Worm (Caenorhabditis elegans) whole organism, L1 larva: ENCODE data around the gene ifg-1.

Source experiments
- C34B4.2 ChIP-seq: sonication (generic microtip); optimal IDR thresholded peaks from 2 replicates; lab custom pipeline; 2017; ENCODE audit warnings: mild to moderate bottlenecking, missing genetic modification characterization, missing compliant biosample characterization
- aha-1 ChIP-seq: fragments of 150-350 bp; optimal IDR thresholded peaks from 2 replicates; lab custom pipeline; 2014; ENCODE audit warnings: missing biosample characterization, missing genetic modification characterization
- blmp-1 ChIP-seq: fragments of 150-350 bp; optimal IDR thresholded peaks from 2 replicates; lab custom pipeline; 2014; ENCODE audit warnings: missing biosample characterization, missing genetic modification characterization
- ceh-63 ChIP-seq: fragments of 200-800 bp; sonication (Bioruptor generic); optimal IDR thresholded peaks from 2 replicates; lab custom pipeline; 2018; ENCODE audit warnings: mild to moderate bottlenecking, missing genetic modification characterization, missing compliant biosample characterization
- ceh-88 ChIP-seq: fragments of 200-800 bp; sonication (Bioruptor generic); IDR thresholded peaks from 2 replicates; pipeline ENCODE4 v1.3.6; 2022; ENCODE audit warnings: missing genetic modification characterization, missing compliant biosample characterization
- efl-1 ChIP-seq, 4 experiments: fragments of 150-350 bp; optimal IDR thresholded peaks in 3 of 4; peaks in 1 of 4; 1 replicate in 1 of 4; 2 replicates in 3 of 4; lab custom pipeline; 2014; ENCODE audit warnings: missing biosample characterization in 2 of 4, missing genetic modification characterization in 2 of 4, missing genetic modification reagents in 2 of 4
- efl-3 ChIP-seq: fragments of 200-800 bp; sonication (Bioruptor generic); optimal IDR thresholded peaks from 2 replicates; lab custom pipeline; 2018; ENCODE audit warnings: mild to moderate bottlenecking, missing genetic modification characterization, missing compliant biosample characterization
- egl-27 ChIP-seq, 2 experiments: fragments of 150-350 bp in 1 of 2; sonication (generic microtip); optimal IDR thresholded peaks; 3 replicates each; lab custom pipeline; 2017 to 2018; ENCODE audit warnings: missing biosample characterization in 2 of 2, missing genetic modification characterization in 2 of 2, missing genetic modification reagents in 2 of 2
- elt-2 ChIP-seq: sonication (generic microtip); optimal IDR thresholded peaks from 2 replicates; lab custom pipeline; 2016; ENCODE audit warnings: missing genetic modification characterization, mild to moderate bottlenecking, inconsistent platforms, missing compliant biosample characterization, missing genetic modification reagents
- elt-3 ChIP-seq, 6 experiments: fragments of 150-350 bp in 1 of 6; sonication (generic microtip); optimal IDR thresholded peaks; 2 replicates each; lab custom pipeline; 2017 to 2018; ENCODE audit warnings: missing biosample characterization in 6 of 6, missing genetic modification characterization in 6 of 6, inconsistent platforms in 1 of 6
- ets-5 ChIP-seq: fragments of 200-800 bp; sonication (Bioruptor generic); IDR thresholded peaks from 2 replicates; pipeline ENCODE4 v1.3.6; 2022; ENCODE audit warnings: missing genetic modification characterization, missing compliant biosample characterization
- fkh-10 ChIP-seq: sonication (generic microtip); optimal IDR thresholded peaks from 2 replicates; lab custom pipeline; 2017; ENCODE audit warnings: missing biosample characterization, missing genetic modification reagents, missing genetic modification characterization
- hpl-2 ChIP-seq: fragments of 150-350 bp; optimal IDR thresholded peaks from 2 replicates; lab custom pipeline; 2014; ENCODE audit warnings: missing biosample characterization, missing genetic modification reagents, missing genetic modification characterization
- jun-1 ChIP-seq: fragments of 150-350 bp; optimal IDR thresholded peaks from 2 replicates; lab custom pipeline; 2014; ENCODE audit warnings: missing biosample characterization, missing genetic modification reagents, missing genetic modification characterization
- lin-14 ChIP-seq: fragments of 200-800 bp; sonication (Bioruptor generic); optimal IDR thresholded peaks from 2 replicates; lab custom pipeline; 2018; ENCODE audit warnings: mild to moderate bottlenecking, missing genetic modification characterization, moderate library complexity, missing compliant biosample characterization
- lin-15B ChIP-seq: fragments of 150-350 bp; sonication (generic microtip); optimal IDR thresholded peaks from 3 replicates; lab custom pipeline; 2014; ENCODE audit warnings: missing biosample characterization, missing genetic modification characterization
- lin-35 ChIP-seq, 2 experiments: fragments of 150-350 bp; optimal IDR thresholded peaks; 2 replicates each; lab custom pipeline; 2014; ENCODE audit warnings: missing biosample characterization in 2 of 2, missing genetic modification characterization in 2 of 2, missing genetic modification reagents in 2 of 2
- mep-1 ChIP-seq: fragments of 150-350 bp; optimal IDR thresholded peaks from 2 replicates; lab custom pipeline; 2014; ENCODE audit warnings: missing biosample characterization, missing genetic modification characterization
- nhr-19 ChIP-seq: fragments of 200-800 bp; sonication (Bioruptor generic); conservative IDR thresholded peaks from 2 replicates; pipeline ENCODE4 v1.3.6; 2022; ENCODE audit warnings: missing genetic modification characterization, missing compliant biosample characterization
- nhr-237 ChIP-seq: fragments of 150-350 bp; optimal IDR thresholded peaks from 2 replicates; lab custom pipeline; 2014; ENCODE audit warnings: missing biosample characterization, missing genetic modification characterization
- nhr-47 ChIP-seq: sonication (generic microtip); optimal IDR thresholded peaks from 2 replicates; lab custom pipeline; 2016; ENCODE audit warnings: mild to moderate bottlenecking, missing genetic modification characterization, moderate library complexity, missing compliant biosample characterization
- nhr-76 ChIP-seq: sonication (generic microtip); optimal IDR thresholded peaks from 2 replicates; lab custom pipeline; 2017; ENCODE audit warnings: missing biosample characterization, missing genetic modification characterization
- nhr-77 ChIP-seq: fragments of 150-350 bp; optimal IDR thresholded peaks from 2 replicates; lab custom pipeline; 2014; ENCODE audit warnings: missing biosample characterization, missing genetic modification characterization
- nhr-90 ChIP-seq: sonication (generic microtip); optimal IDR thresholded peaks from 2 replicates; lab custom pipeline; 2016; ENCODE audit warnings: mild to moderate bottlenecking, missing genetic modification characterization, missing compliant biosample characterization; ENCODE audit not compliant: poor library complexity
- pqm-1 ChIP-seq: sonication (generic microtip); optimal IDR thresholded peaks from 3 replicates; lab custom pipeline; 2017; ENCODE audit warnings: missing biosample characterization, missing genetic modification characterization
- skn-1 ChIP-seq: fragments of 150-350 bp; optimal IDR thresholded peaks from 2 replicates; lab custom pipeline; 2014; ENCODE audit warnings: missing biosample characterization, missing genetic modification characterization
- tbx-2 ChIP-seq: sonication (generic microtip); optimal IDR thresholded peaks from 2 replicates; lab custom pipeline; 2016; ENCODE audit warnings: missing genetic modification characterization, missing compliant biosample characterization
- unc-130 ChIP-seq: fragments of 150-350 bp; optimal IDR thresholded peaks from 2 replicates; lab custom pipeline; 2017; ENCODE audit warnings: missing biosample characterization, missing genetic modification characterization, inconsistent platforms
- unc-30 ChIP-seq: sonication (generic microtip); optimal IDR thresholded peaks from 2 replicates; lab custom pipeline; 2017; ENCODE audit warnings: missing biosample characterization, missing genetic modification characterization
- unc-62 ChIP-seq: fragments of 150-350 bp; optimal IDR thresholded peaks from 2 replicates; lab custom pipeline; 2014; ENCODE audit warnings: missing biosample characterization, missing genetic modification reagents, missing genetic modification characterization
- zip-4 ChIP-seq: fragments of 200-800 bp; sonication (Bioruptor generic); optimal IDR thresholded peaks from 2 replicates; lab custom pipeline; 2018; ENCODE audit warnings: mild to moderate bottlenecking, missing genetic modification characterization, moderate library complexity, missing compliant biosample characterization

Gene ifg-1

DNA sequence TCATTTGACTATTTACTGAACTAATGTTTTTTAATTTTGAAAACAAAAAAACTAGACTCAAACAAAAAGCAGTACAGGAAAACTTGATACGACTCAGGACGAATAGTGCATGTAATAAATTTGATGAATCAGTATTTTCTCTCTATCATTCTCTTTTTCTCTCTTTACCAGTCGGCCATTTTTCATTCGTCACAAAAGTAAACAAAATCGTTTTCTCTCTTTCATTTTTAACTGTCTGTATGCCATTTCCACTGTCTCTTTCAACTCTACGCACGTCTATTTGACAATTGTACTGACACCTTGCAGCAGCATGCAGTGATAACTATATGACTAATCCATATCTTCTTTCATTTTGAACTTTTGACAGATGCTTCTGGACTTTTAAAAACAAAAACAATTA, 31.7 kb downstream of the ifg-1 start, which contains the start of the genes F35C11.2 and F35C11.4:
Gene F35C11.2 (minus strand): TSS at position 90 of the 400 bp plus-strand sequence.
Gene F35C11.4 (plus strand): TSS at position 260 of the 400 bp plus-strand sequence.
- no peak for TF ChIP-seq nhr-47 (tag; lab: Kevin White, UChicago)
- TF ChIP-seq jun-1 = no peak
- TF ChIP-seq efl-1 (optimal IDR thresholded peaks at IDR 0.05; lab: Kevin White, UChicago) = no peak
- TF ChIP-seq efl-1 (GFP tag; optimal IDR thresholded peaks at IDR 0.05 in 1 of 2; lab: Kevin White, UChicago) = peak in 1 of 2 experiments; percentile 85
- peak in 1 of 2 experiments; percentile 17 for TF ChIP-seq lin-35 (GFP tag; optimal IDR thresholded peaks at IDR 0.05; lab: Kevin White, UChicago)
- TF ChIP-seq unc-130 (tag; lab: Kevin White, UChicago) = no peak
- peak; percentile 60 for TF ChIP-seq elt-2 (tag; lab: Kevin White, UChicago)
- peak; percentile 1 for TF ChIP-seq lin-14
- TF ChIP-seq unc-62 = no peak
- no peak for TF ChIP-seq ets-5 (GFP tag; lab: Robert Waterston, UW)
- no peak for TF ChIP-seq fkh-10 (GFP tag; lab: Kevin White, UChicago)

DNA sequence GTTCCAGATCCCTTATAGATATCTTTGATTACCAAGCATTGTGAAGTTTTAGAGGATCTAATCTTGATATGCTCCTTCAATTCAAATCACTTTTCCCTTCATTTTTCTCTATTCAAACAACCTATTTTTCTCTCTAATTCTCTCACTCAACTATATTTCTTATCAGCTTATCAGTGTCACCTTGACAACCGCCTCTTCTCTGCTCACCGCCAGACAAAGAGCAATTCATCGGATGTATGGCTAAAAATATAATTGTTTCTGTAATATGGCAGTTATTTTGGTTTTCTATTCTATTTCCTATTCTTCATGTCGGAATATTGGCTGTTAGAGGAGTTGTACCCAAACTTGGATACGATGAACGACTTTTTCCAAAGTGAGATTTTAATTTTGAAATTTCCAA, 32.7 kb downstream of the ifg-1 start:
- TF ChIP-seq lin-14 (no peak), nhr-19 (GFP tag; lab: Robert Waterston, UW) (no peak), elt-2 (tag; lab: Kevin White, UChicago) (peak; percentile 36)

DNA sequence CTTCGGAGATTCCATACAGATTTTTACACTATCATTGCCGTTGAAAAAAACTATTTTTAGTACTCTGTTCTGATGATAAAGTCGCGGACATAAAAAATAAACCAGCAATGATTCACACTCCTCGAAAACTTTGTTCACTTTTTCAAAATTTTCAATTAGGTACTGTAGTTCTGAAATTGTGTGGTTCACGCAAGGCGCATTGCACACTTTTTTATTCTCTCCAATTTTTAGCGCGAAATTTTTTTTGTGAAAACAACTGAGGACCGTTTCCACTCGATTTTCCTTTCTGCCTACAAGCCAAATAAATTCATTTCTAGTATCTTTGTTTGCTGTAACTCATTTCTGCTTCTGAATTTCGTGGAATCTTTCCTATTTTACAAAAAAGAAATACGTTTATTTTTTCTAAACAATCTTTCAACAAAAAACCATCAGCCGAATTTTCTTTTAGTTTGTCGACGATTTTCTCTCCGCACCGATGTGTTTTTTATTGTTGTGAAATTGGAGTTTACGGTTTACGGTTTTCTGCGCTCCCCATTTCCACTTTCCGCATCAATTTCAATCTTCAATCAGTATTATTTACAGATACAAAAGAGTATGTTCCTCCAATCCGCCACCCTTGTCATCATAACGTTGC, 36.3 kb downstream of the ifg-1 start, which contains the start of gene F35C11.5:
Gene F35C11.5 (plus strand): TSS at position 584 of the 634 bp plus-strand sequence.
- TF ChIP-seq tbx-2 (tag; lab: Kevin White, UChicago) (no peak), ets-5 (GFP tag; lab: Robert Waterston, UW) (no peak), efl-3 (GFP tag; lab: Kevin White, UChicago) (no peak), nhr-77 (tag; lab: Kevin White, UChicago) (no peak)

DNA sequence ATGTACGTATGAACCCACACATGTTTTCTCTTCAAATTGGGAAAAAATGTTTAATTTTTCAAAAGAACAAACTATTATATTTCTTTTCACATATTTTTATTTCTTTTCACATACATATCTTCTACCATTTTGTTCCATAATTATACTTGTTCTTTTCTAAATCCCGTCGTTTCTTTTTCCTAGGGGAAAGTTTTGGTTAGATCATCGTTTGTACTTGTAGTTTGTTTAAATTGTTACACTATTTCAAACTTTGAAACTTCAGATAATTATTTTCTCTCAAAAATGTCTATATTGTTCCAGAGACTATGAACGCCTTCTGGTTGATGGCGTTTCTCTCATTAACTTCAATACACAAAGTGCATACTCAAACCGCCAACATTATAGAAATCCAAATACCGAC, 39.0 kb downstream of the ifg-1 start, which contains the start of gene F35C11.7:
Gene F35C11.7 (plus strand): TSS at position 301 of the 400 bp plus-strand sequence.
- no peak for TF ChIP-seq ceh-63 (GFP tag; lab: Kevin White, UChicago)
- TF ChIP-seq nhr-90 = no peak
- TF ChIP-seq aha-1 (tag; lab: Kevin White, UChicago) = no peak
- TF ChIP-seq pqm-1 (tag; lab: Kevin White, UChicago) = no peak
- no peak for TF ChIP-seq zip-4 (GFP tag; lab: Kevin White, UChicago)
- no peak for TF ChIP-seq unc-30 (tag; lab: Kevin White, UChicago)
- TF ChIP-seq lin-14 = no peak
- no peak for TF ChIP-seq nhr-76 (tag; lab: Kevin White, UChicago)
- TF ChIP-seq mep-1 (tag; lab: Kevin White, UChicago) = no peak
- TF ChIP-seq egl-27 (tag; optimal IDR thresholded peaks at IDR 0.05; lab: Kevin White, UChicago) = no peak
- TF ChIP-seq C34B4.2 (tag; lab: Kevin White, UChicago) = no peak
- no peak for TF ChIP-seq skn-1 (tag; lab: Kevin White, UChicago)
- no peak for TF ChIP-seq nhr-237 (tag; lab: Kevin White, UChicago)
- TF ChIP-seq lin-15B (tag; lab: Kevin White, UChicago) = no peak
- TF ChIP-seq hpl-2 = no peak
- TF ChIP-seq elt-2 (tag; lab: Kevin White, UChicago) = no peak

DNA sequence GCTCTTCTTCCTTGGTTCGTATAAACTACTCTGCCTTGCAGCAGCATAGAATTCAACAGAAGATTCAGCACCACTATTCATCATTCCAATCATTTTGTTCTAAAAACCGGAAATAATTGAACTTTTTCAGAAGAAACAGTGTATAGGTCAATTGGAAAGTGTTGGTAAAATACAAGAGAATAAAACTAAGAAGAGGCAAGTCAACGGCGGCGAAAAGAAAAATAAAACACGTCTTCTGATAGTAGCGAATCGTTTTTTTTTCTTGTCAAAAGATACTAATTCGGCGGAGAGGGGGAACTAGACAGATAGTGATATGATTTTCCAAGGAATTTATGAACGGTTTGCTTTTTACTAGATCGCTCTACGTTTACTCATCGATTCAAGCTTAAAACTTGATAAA, 42.0 kb downstream of the ifg-1 start, which contains the start of gene F35C11.6:
Gene F35C11.6 (minus strand): TSS at position 101 of the 400 bp plus-strand sequence.
- TF ChIP-seq elt-3 (tag; optimal IDR thresholded peaks at IDR 0.05; lab: Kevin White, UChicago) (peak in 1 of 6 experiments; percentile 3), blmp-1 (peak; percentile 9), ceh-88 (GFP tag; lab: Robert Waterston, UW) (no peak)
